Fruit fly (Drosophila melanogaster) whole organism, embryonic: ENCODE measurements around the gene CG31743.

Experiments used
- Bgb ChIP-seq: fragments of 200-800 bp; sonication (Bioruptor generic); IDR thresholded peaks from 2 replicates; pipeline ENCODE4 v1.3.6; 2022; ENCODE audit warnings: missing biosample characterization, missing genetic modification characterization; ENCODE audit not compliant: partially characterized antibody
- CG11398 ChIP-seq: fragments of 200-800 bp; sonication (Bioruptor generic); optimal IDR thresholded peaks from 2 replicates; lab custom pipeline; 2016; ENCODE audit warnings: missing biosample characterization, missing genetic modification characterization
- CG12104 ChIP-seq: fragments of 200-800 bp; sonication (Bioruptor generic); optimal IDR thresholded peaks from 3 replicates; lab custom pipeline; 2016; ENCODE audit warnings: missing biosample characterization, missing genetic modification characterization
- CG12659 ChIP-seq: fragments of 200-800 bp; sonication (Bioruptor generic); optimal IDR thresholded peaks from 3 replicates; lab custom pipeline; 2017; ENCODE audit warnings: mild to moderate bottlenecking, missing biosample characterization, missing genetic modification reagents, missing genetic modification characterization
- CG13296 ChIP-seq: fragments of 200-800 bp; sonication (Bioruptor generic); optimal IDR thresholded peaks from 3 replicates; lab custom pipeline; 2018; ENCODE audit warnings: missing biosample characterization, mild to moderate bottlenecking, missing genetic modification characterization
- CG14050 ChIP-seq: fragments of 200-800 bp; sonication (Bioruptor generic); IDR thresholded peaks from 3 replicates; pipeline ENCODE4 v1.3.6; 2022; ENCODE audit warnings: missing biosample characterization, missing genetic modification characterization
- CG15011 ChIP-seq: fragments of 200-800 bp; sonication (Bioruptor generic); optimal IDR thresholded peaks from 3 replicates; lab custom pipeline; 2018; ENCODE audit warnings: missing biosample characterization, mild to moderate bottlenecking, missing genetic modification characterization
- CG15696 ChIP-seq: fragments of 200-800 bp; sonication (Bioruptor generic); optimal IDR thresholded peaks from 2 replicates; lab custom pipeline; 2019; ENCODE audit warnings: missing biosample characterization, mild to moderate bottlenecking, missing genetic modification characterization, moderate library complexity
- CG16813 ChIP-seq: fragments of 200-800 bp; sonication (Bioruptor generic); IDR thresholded peaks from 3 replicates; pipeline ENCODE4 v1.3.6; 2022; ENCODE audit warnings: missing biosample characterization, missing genetic modification characterization; ENCODE audit not compliant: partially characterized antibody
- CG18262 ChIP-seq: fragments of 200-800 bp; optimal IDR thresholded peaks from 3 replicates; lab custom pipeline; 2019; ENCODE audit warnings: missing biosample characterization, mild to moderate bottlenecking, missing genetic modification characterization, moderate library complexity
- CG1832 ChIP-seq: fragments of 200-800 bp; sonication (Bioruptor generic); optimal IDR thresholded peaks from 2 replicates; lab custom pipeline; 2017; ENCODE audit warnings: missing biosample characterization, mild to moderate bottlenecking, missing genetic modification characterization, inconsistent platforms
- CG18619 ChIP-seq: fragments of 200-800 bp; sonication (Bioruptor generic); optimal IDR thresholded peaks from 3 replicates; lab custom pipeline; 2017; ENCODE audit warnings: missing biosample characterization, mild to moderate bottlenecking, missing genetic modification characterization
- CG2202 ChIP-seq: fragments of 200-800 bp; sonication (Bioruptor generic); optimal IDR thresholded peaks from 2 replicates; lab custom pipeline; 2018; ENCODE audit warnings: missing biosample characterization, mild to moderate bottlenecking, missing genetic modification characterization
- CG32532 ChIP-seq: fragments of 200-800 bp; sonication (Bioruptor generic); IDR thresholded peaks from 2 replicates; pipeline ENCODE4 v1.3.6; 2022; ENCODE audit warnings: missing biosample characterization, missing genetic modification characterization
- CG5245 ChIP-seq: fragments of 200-800 bp; sonication (Bioruptor generic); optimal IDR thresholded peaks from 3 replicates; lab custom pipeline; 2016; ENCODE audit warnings: missing biosample characterization, missing genetic modification characterization
- CG6765 ChIP-seq: fragments of 200-800 bp; sonication (Bioruptor generic); optimal IDR thresholded peaks from 3 replicates; lab custom pipeline; 2017; ENCODE audit warnings: missing biosample characterization, mild to moderate bottlenecking, missing genetic modification characterization
- CG7372 ChIP-seq: fragments of 200-800 bp; sonication (Bioruptor generic); IDR thresholded peaks from 2 replicates; pipeline ENCODE4 v1.3.6; 2022; ENCODE audit warnings: missing biosample characterization, missing genetic modification characterization
- CG7786 ChIP-seq: fragments of 200-800 bp; sonication (Bioruptor generic); optimal IDR thresholded peaks from 2 replicates; lab custom pipeline; 2016; ENCODE audit warnings: missing biosample characterization, missing genetic modification characterization
- CG8089 ChIP-seq: fragments of 200-800 bp; sonication (Bioruptor generic); optimal IDR thresholded peaks from 3 replicates; lab custom pipeline; 2016; ENCODE audit warnings: missing biosample characterization, missing genetic modification characterization
- CG8359 ChIP-seq: fragments of 200-800 bp; sonication (Bioruptor generic); optimal IDR thresholded peaks from 2 replicates; lab custom pipeline; 2017; ENCODE audit warnings: missing biosample characterization, mild to moderate bottlenecking, missing genetic modification characterization, borderline replicate concordance
- CG9727 ChIP-seq: fragments of 200-800 bp; sonication (Bioruptor generic); optimal IDR thresholded peaks from 3 replicates; lab custom pipeline; 2017; ENCODE audit warnings: missing biosample characterization, mild to moderate bottlenecking, missing genetic modification characterization
- Dp ChIP-seq: fragments of 200-800 bp; sonication (Bioruptor generic); optimal IDR thresholded peaks from 2 replicates; lab custom pipeline; 2018; ENCODE audit warnings: missing biosample characterization, mild to moderate bottlenecking, missing genetic modification characterization, moderate library complexity
- GATAe ChIP-seq: fragments of 200-800 bp; sonication (Bioruptor generic); conservative IDR thresholded peaks from 2 replicates; pipeline ENCODE4 v1.3.6; 2022; ENCODE audit warnings: missing biosample characterization, missing genetic modification characterization
- HLH4C ChIP-seq: fragments of 200-800 bp; sonication (Bioruptor generic); IDR thresholded peaks from 3 replicates; pipeline ENCODE4 v1.3.6; 2022; ENCODE audit warnings: missing biosample characterization, missing genetic modification characterization; ENCODE audit not compliant: partially characterized antibody
- Lim3 ChIP-seq: fragments of 200-800 bp; sonication (Bioruptor generic); IDR thresholded peaks from 2 replicates; pipeline ENCODE4 v1.3.6; 2022; ENCODE audit warnings: missing biosample characterization, missing genetic modification characterization
- MTF-1 ChIP-seq: fragments of 200-800 bp; sonication (Bioruptor generic); optimal IDR thresholded peaks from 2 replicates; lab custom pipeline; 2018; ENCODE audit warnings: missing biosample characterization, mild to moderate bottlenecking, missing genetic modification characterization, borderline replicate concordance
- Mrtf ChIP-seq: fragments of 200-800 bp; sonication (Bioruptor generic); IDR thresholded peaks from 3 replicates; pipeline ENCODE4 v1.3.6; 2022; ENCODE audit warnings: missing biosample characterization, missing genetic modification characterization
- Oli ChIP-seq: fragments of 200-800 bp; sonication (Bioruptor generic); optimal IDR thresholded peaks from 2 replicates; lab custom pipeline; 2018; ENCODE audit warnings: missing biosample characterization, mild to moderate bottlenecking, missing genetic modification characterization, moderate library complexity
- Pdp1 ChIP-seq, 2 experiments: fragments of 200-800 bp; sonication (Bioruptor generic); optimal IDR thresholded peaks; 3 replicates each; lab custom pipeline; 2016; ENCODE audit warnings: missing biosample characterization in 2 of 2, missing genetic modification characterization in 2 of 2, mild to moderate bottlenecking in 1 of 2, moderate library complexity in 1 of 2
- Spps ChIP-seq: fragments of 200-800 bp; sonication (Bioruptor generic); optimal IDR thresholded peaks from 2 replicates; lab custom pipeline; 2018; ENCODE audit warnings: missing biosample characterization, mild to moderate bottlenecking, missing genetic modification characterization
- chif ChIP-seq, 2 experiments: fragments of 200-800 bp; sonication (Bioruptor generic); optimal IDR thresholded peaks; 3 replicates each; lab custom pipeline; 2016; ENCODE audit warnings: missing biosample characterization in 2 of 2, missing genetic modification characterization in 2 of 2
- chm ChIP-seq: fragments of 200-800 bp; sonication (Bioruptor generic); IDR thresholded peaks from 2 replicates; pipeline ENCODE4 v1.3.6; 2022; ENCODE audit warnings: missing biosample characterization, missing genetic modification characterization
- exex ChIP-seq: fragments of 200-800 bp; sonication (Bioruptor generic); optimal IDR thresholded peaks from 4 replicates; lab custom pipeline; 2018; ENCODE audit warnings: missing biosample characterization, mild to moderate bottlenecking, missing genetic modification characterization, moderate library complexity
- fd64A ChIP-seq: fragments of 200-800 bp; sonication (Bioruptor generic); optimal IDR thresholded peaks from 3 replicates; lab custom pipeline; 2018; ENCODE audit warnings: missing biosample characterization, mild to moderate bottlenecking, missing genetic modification characterization
- gcm ChIP-seq: fragments of 200-800 bp; sonication (Bioruptor generic); optimal IDR thresholded peaks from 2 replicates; lab custom pipeline; 2019; ENCODE audit warnings: missing biosample characterization, mild to moderate bottlenecking, missing genetic modification characterization, moderate library complexity
- gro ChIP-seq: fragments of 200-800 bp; sonication (Bioruptor generic); optimal IDR thresholded peaks from 2 replicates; lab custom pipeline; 2016; ENCODE audit warnings: missing biosample characterization, missing genetic modification characterization
- gsb ChIP-seq: fragments of 200-800 bp; sonication (Bioruptor generic); IDR thresholded peaks from 2 replicates; pipeline ENCODE4 v1.3.6; 2022; ENCODE audit warnings: missing biosample characterization, missing genetic modification characterization
- ham ChIP-seq: fragments of 200-800 bp; sonication (Bioruptor generic); IDR thresholded peaks from 2 replicates; pipeline ENCODE4 v1.3.6; 2022; ENCODE audit warnings: missing biosample characterization, missing genetic modification characterization
- hb ChIP-seq: fragments of 200-800 bp; sonication (Bioruptor generic); IDR thresholded peaks from 3 replicates; pipeline ENCODE4 v1.3.6; 2022; ENCODE audit warnings: missing biosample characterization, missing genetic modification characterization; ENCODE audit not compliant: partially characterized antibody
- her ChIP-seq: fragments of 200-800 bp; sonication (Bioruptor generic); optimal IDR thresholded peaks from 2 replicates; lab custom pipeline; 2016; ENCODE audit warnings: missing biosample characterization, missing genetic modification characterization
- kni ChIP-seq: fragments of 200-800 bp; sonication (Bioruptor generic); optimal IDR thresholded peaks from 3 replicates; lab custom pipeline; 2017; ENCODE audit warnings: mild to moderate bottlenecking, missing biosample characterization, missing genetic modification reagents, missing genetic modification characterization
- luna ChIP-seq: fragments of 200-800 bp; sonication (Bioruptor generic); optimal IDR thresholded peaks from 2 replicates; lab custom pipeline; 2016; ENCODE audit warnings: missing biosample characterization, missing genetic modification characterization
- nau ChIP-seq: fragments of 200-800 bp; sonication (Bioruptor generic); optimal IDR thresholded peaks from 3 replicates; lab custom pipeline; 2017; ENCODE audit warnings: missing biosample characterization, mild to moderate bottlenecking, missing genetic modification characterization, missing genetic modification reagents
- onecut ChIP-seq: fragments of 200-800 bp; sonication (Bioruptor generic); IDR thresholded peaks from 2 replicates; pipeline ENCODE4 v1.3.6; 2022; ENCODE audit warnings: missing biosample characterization, missing genetic modification characterization
- pum ChIP-seq: fragments of 200-800 bp; sonication (Bioruptor generic); optimal IDR thresholded peaks from 2 replicates; lab custom pipeline; 2016; ENCODE audit warnings: missing biosample characterization, missing genetic modification characterization
- salm ChIP-seq: fragments of 200-800 bp; sonication (Bioruptor generic); optimal IDR thresholded peaks from 2 replicates; lab custom pipeline; 2018; ENCODE audit warnings: missing biosample characterization, mild to moderate bottlenecking, missing genetic modification characterization
- tap ChIP-seq: fragments of 200-800 bp; optimal IDR thresholded peaks from 3 replicates; lab custom pipeline; 2019; ENCODE audit warnings: missing biosample characterization, mild to moderate bottlenecking, missing genetic modification characterization, moderate library complexity
- tio ChIP-seq: fragments of 200-800 bp; sonication (Bioruptor generic); optimal IDR thresholded peaks from 2 replicates; lab custom pipeline; 2017; ENCODE audit warnings: missing biosample characterization, missing genetic modification characterization, inconsistent platforms

Gene CG31743

DNA sequence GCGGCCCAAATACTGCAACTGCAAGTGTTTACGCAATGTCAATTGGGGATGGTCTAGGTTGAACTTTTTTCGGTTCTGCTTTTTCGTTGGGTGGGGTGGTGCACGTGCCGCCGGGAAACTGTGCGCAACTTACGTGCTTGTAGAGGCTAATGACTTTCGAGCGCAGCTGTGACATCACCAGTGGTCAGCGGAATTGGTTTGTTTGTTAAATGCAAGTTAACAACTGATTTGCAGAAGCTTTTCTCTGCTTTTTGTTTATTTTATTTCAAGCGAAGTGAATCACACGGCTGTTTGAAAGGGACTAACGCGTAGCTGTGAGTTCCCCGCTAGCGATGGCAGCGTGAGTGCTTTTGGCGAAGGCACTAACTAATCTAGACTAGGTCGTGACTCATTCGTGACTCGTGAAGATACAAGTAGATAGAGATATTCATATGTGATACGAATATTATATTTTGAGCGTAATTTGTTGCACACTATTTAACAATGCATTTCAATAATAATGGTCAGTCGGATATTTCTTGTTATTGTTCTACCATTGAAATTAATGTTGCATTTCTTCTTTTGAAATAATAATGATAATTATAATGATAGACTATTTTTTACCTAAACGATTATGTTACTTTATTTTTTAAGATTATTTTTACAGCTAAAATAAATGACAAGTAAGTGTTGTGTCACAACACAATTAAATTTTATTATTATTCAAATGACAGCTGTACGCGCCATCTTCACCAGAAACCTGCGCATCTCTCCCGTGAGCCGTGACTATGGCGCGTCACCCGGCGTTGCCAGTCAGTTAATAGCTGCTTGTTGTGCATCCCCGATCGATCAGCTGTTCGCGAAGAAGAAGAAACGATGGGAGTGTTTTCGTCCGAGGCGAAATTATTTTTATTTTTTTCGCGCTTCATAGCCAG lies 8.6 kb downstream of the CG31743 start, which contains the start of the genes osi and tweek:
Gene osi (minus strand): TSS at position 307 of the 914 bp plus-strand sequence.
Gene tweek (plus strand): TSS at position 831 of the 914 bp plus-strand sequence.
- TF ChIP-seq CG15696 (tag; lab: Kevin White, UChicago) (peak; percentile 40), salm (tag; lab: Kevin White, UChicago) (no peak), CG11398 (GFP tag; lab: Kevin White, UChicago) (no peak), CG18619 (GFP tag; lab: Kevin White, UChicago) (peak; percentile 59), nau (GFP tag; lab: Kevin White, UChicago) (no peak), Dp (GFP tag; lab: Kevin White, UChicago) (peak; percentile 53), fd64A (GFP tag; lab: Kevin White, UChicago) (no peak), CG9727 (peak; percentile 78), CG13296 (GFP tag; lab: Kevin White, UChicago) (no peak), CG8359 (GFP tag; lab: Kevin White, UChicago) (no peak), CG12104 (GFP tag; lab: Kevin White, UChicago) (peak; percentile 54), CG7786 (peak; percentile 29), onecut (GFP tag; lab: Robert Waterston, UW) (no peak), ham (GFP tag; lab: Robert Waterston, UW) (0 out of 2 replicates have a peak, but pooled peaks have one; percentile 8), luna (no peak), CG7372 (0 out of 2 replicates have a peak, but pooled peaks have one; percentile 9), tap (tag; lab: Kevin White, UChicago) (peak; percentile 27), Bgb (GFP tag; lab: Robert Waterston, UW) (peak; percentile 94), Mrtf (GFP tag; lab: Robert Waterston, UW) (peak; percentile 60), pum (peak; percentile 44), gcm (no peak), CG18262 (no peak), CG5245 (no peak), hb (GFP tag; lab: Robert Waterston, UW) (peak; percentile 86), Pdp1 (GFP tag; optimal IDR thresholded peaks at IDR 0.05; lab: Kevin White, UChicago) (peak; percentile 33 to 93), her (GFP tag; lab: Kevin White, UChicago) (peak; percentile 25), CG2202 (tag; lab: Kevin White, UChicago) (no peak), MTF-1 (GFP tag; lab: Kevin White, UChicago) (peak; percentile 55), kni (no peak), CG6765 (GFP tag; lab: Kevin White, UChicago) (no peak), GATAe (GFP tag; lab: Robert Waterston, UW) (peak; percentile 44; the same call in 1 of the 2 replicates), CG15011 (GFP tag; lab: Kevin White, UChicago) (no peak), CG14050 (GFP tag; lab: Robert Waterston, UW) (no peak), CG8089 (GFP tag; lab: Kevin White, UChicago) (peak; percentile 12), CG32532 (peak; percentile 49), HLH4C (GFP tag; lab: Robert Waterston, UW) (peak; percentile 81), CG16813 (peak; percentile 88), tio (GFP tag; lab: Kevin White, UChicago) (peak; percentile 88), CG1832 (GFP tag; lab: Kevin White, UChicago) (no peak), Oli (tag; lab: Kevin White, UChicago) (peak; percentile 48), CG12659 (GFP tag; lab: Kevin White, UChicago) (peak; percentile 65), chif (GFP tag; optimal IDR thresholded peaks at IDR 0.05; lab: Kevin White, UChicago) (peak; percentile 11 to 43), gsb (no peak), gro (GFP tag; lab: Kevin White, UChicago) (no peak), Spps (tag; lab: Kevin White, UChicago) (no peak), exex (no peak), Lim3 (GFP tag; lab: Robert Waterston, UW) (no peak), chm (GFP tag; lab: Robert Waterston, UW) (no peak)
